Worm (Caenorhabditis elegans) whole organism, L2 larva: Measurements from ENCODE around the gene C53B7.6.

Source experiments
- C34F6.9 ChIP-seq: fragments of 150-350 bp; optimal IDR thresholded peaks from 2 replicates; lab custom pipeline; 2014; ENCODE audit warnings: missing biosample characterization, missing genetic modification characterization
- F13H6.1 ChIP-seq: sonication (generic microtip); optimal IDR thresholded peaks from 2 replicates; lab custom pipeline; 2016; ENCODE audit warnings: missing genetic modification characterization, missing compliant biosample characterization
- R02D3.7 ChIP-seq: fragments of 150-350 bp; optimal IDR thresholded peaks from 2 replicates; lab custom pipeline; 2014; ENCODE audit warnings: missing biosample characterization, missing genetic modification characterization
- Y55F3AM.14 ChIP-seq: fragments of 200-800 bp; sonication (Bioruptor generic); optimal IDR thresholded peaks from 2 replicates; lab custom pipeline; 2018; ENCODE audit warnings: mild to moderate bottlenecking, missing genetic modification characterization, missing compliant biosample characterization
- aly-2 ChIP-seq: fragments of 150-350 bp; optimal IDR thresholded peaks from 2 replicates; lab custom pipeline; 2014; ENCODE audit warnings: missing biosample characterization, missing genetic modification characterization
- ama-1 ChIP-seq: fragments of 150-350 bp; optimal IDR thresholded peaks from 2 replicates; lab custom pipeline; 2018; ENCODE audit warnings: inconsistent platforms
- blmp-1 ChIP-seq: sonication (generic microtip); optimal IDR thresholded peaks from 2 replicates; lab custom pipeline; 2017; ENCODE audit warnings: missing genetic modification characterization, mild to moderate bottlenecking, missing compliant biosample characterization, antibody characterized with exemption, moderate library complexity; ENCODE audit not compliant: insufficient read depth
- ceh-16 ChIP-seq: fragments of 150-350 bp; optimal IDR thresholded peaks from 2 replicates; lab custom pipeline; 2014; ENCODE audit warnings: missing biosample characterization, missing genetic modification characterization
- ceh-82 ChIP-seq: fragments of 150-350 bp; optimal IDR thresholded peaks from 2 replicates; lab custom pipeline; 2014; ENCODE audit warnings: missing biosample characterization, missing genetic modification characterization
- crh-2 ChIP-seq: sonication (generic microtip); optimal IDR thresholded peaks from 2 replicates; lab custom pipeline; 2017; ENCODE audit warnings: missing biosample characterization, missing genetic modification characterization
- egl-27 ChIP-seq: sonication (generic microtip); optimal IDR thresholded peaks from 3 replicates; lab custom pipeline; 2017; ENCODE audit warnings: missing biosample characterization, missing genetic modification reagents, missing genetic modification characterization
- elt-1 ChIP-seq: fragments of 150-350 bp; optimal IDR thresholded peaks from 2 replicates; lab custom pipeline; 2014; ENCODE audit warnings: missing biosample characterization, missing genetic modification characterization
- elt-3 ChIP-seq: sonication (generic microtip); optimal IDR thresholded peaks from 2 replicates; lab custom pipeline; 2017; ENCODE audit warnings: missing biosample characterization, missing genetic modification characterization
- fos-1 ChIP-seq: fragments of 150-350 bp; optimal IDR thresholded peaks from 2 replicates; lab custom pipeline; 2014; ENCODE audit warnings: missing biosample characterization, missing genetic modification characterization
- gmeb-1 ChIP-seq: fragments of 150-350 bp; optimal IDR thresholded peaks from 2 replicates; lab custom pipeline; 2014; ENCODE audit warnings: missing biosample characterization, missing genetic modification characterization
- lin-11 ChIP-seq: fragments of 150-350 bp; sonication (generic microtip); optimal IDR thresholded peaks from 2 replicates; lab custom pipeline; 2014; ENCODE audit warnings: missing biosample characterization, missing genetic modification characterization, inconsistent platforms, mixed read lengths
- lin-13 ChIP-seq: fragments of 150-350 bp; optimal IDR thresholded peaks from 2 replicates; lab custom pipeline; 2014; ENCODE audit warnings: missing biosample characterization, missing genetic modification reagents, missing genetic modification characterization
- lin-39 ChIP-seq: fragments of 150-350 bp; optimal IDR thresholded peaks from 2 replicates; lab custom pipeline; 2014; ENCODE audit warnings: missing biosample characterization, missing genetic modification reagents, missing genetic modification characterization
- lsy-2 ChIP-seq, 2 experiments: fragments of 150-350 bp in 1 of 2; sonication (generic microtip) in 1 of 2; optimal IDR thresholded peaks; 2 replicates each; lab custom pipeline; 2014 to 2017; ENCODE audit warnings: missing biosample characterization in 2 of 2, missing genetic modification characterization in 2 of 2
- mab-5 ChIP-seq: fragments of 150-350 bp; optimal IDR thresholded peaks from 2 replicates; lab custom pipeline; 2014; ENCODE audit warnings: missing biosample characterization, missing genetic modification characterization
- mbf-1 ChIP-seq: sonication (generic microtip); optimal IDR thresholded peaks from 2 replicates; lab custom pipeline; 2017; ENCODE audit warnings: missing biosample characterization, missing genetic modification characterization
- mdl-1 ChIP-seq, 2 experiments: fragments of 150-350 bp in 1 of 2; sonication (generic microtip) in 1 of 2; optimal IDR thresholded peaks; 2 replicates each; lab custom pipeline; 2017; ENCODE audit warnings: missing biosample characterization in 2 of 2, missing genetic modification characterization in 2 of 2
- nhr-12 ChIP-seq: fragments of 150-350 bp; optimal IDR thresholded peaks from 2 replicates; lab custom pipeline; 2014; ENCODE audit warnings: missing biosample characterization, missing genetic modification characterization
- nhr-129 ChIP-seq: fragments of 150-350 bp; optimal IDR thresholded peaks from 2 replicates; lab custom pipeline; 2014; ENCODE audit warnings: missing biosample characterization, missing genetic modification characterization
- nhr-21 ChIP-seq: fragments of 150-350 bp; optimal IDR thresholded peaks from 2 replicates; lab custom pipeline; 2014; ENCODE audit warnings: missing biosample characterization, missing genetic modification characterization
- nhr-25 ChIP-seq: fragments of 150-350 bp; sonication (generic microtip); optimal IDR thresholded peaks from 3 replicates; lab custom pipeline; 2014; ENCODE audit warnings: missing biosample characterization, missing genetic modification characterization
- nhr-6 ChIP-seq: fragments of 150-350 bp; optimal IDR thresholded peaks from 2 replicates; lab custom pipeline; 2014; ENCODE audit warnings: missing biosample characterization, missing genetic modification characterization
- nhr-77 ChIP-seq: fragments of 150-350 bp; optimal IDR thresholded peaks from 2 replicates; lab custom pipeline; 2014; ENCODE audit warnings: missing biosample characterization, missing genetic modification characterization
- peb-1 ChIP-seq: fragments of 150-350 bp; optimal IDR thresholded peaks from 2 replicates; lab custom pipeline; 2014; ENCODE audit warnings: missing biosample characterization, missing genetic modification characterization
- sem-4 ChIP-seq: fragments of 150-350 bp; optimal IDR thresholded peaks from 2 replicates; lab custom pipeline; 2014; ENCODE audit warnings: missing biosample characterization, missing genetic modification reagents, missing genetic modification characterization
- skn-1 ChIP-seq: sonication (generic microtip); optimal IDR thresholded peaks from 2 replicates; lab custom pipeline; 2017; ENCODE audit warnings: missing biosample characterization, missing genetic modification characterization
- sma-3 ChIP-seq: sonication (generic microtip); optimal IDR thresholded peaks from 2 replicates; lab custom pipeline; 2016; ENCODE audit warnings: missing genetic modification reagents, missing genetic modification characterization, missing compliant biosample characterization
- sma-9 ChIP-seq, 2 experiments: fragments of 150-350 bp in 1 of 2; sonication (generic microtip) in 1 of 2; optimal IDR thresholded peaks; 2 replicates each; lab custom pipeline; 2014 to 2016; ENCODE audit warnings: missing genetic modification characterization in 2 of 2, mild to moderate bottlenecking in 1 of 2, missing biosample characterization in 1 of 2, missing compliant biosample characterization in 1 of 2, missing genetic modification reagents in 1 of 2, moderate library complexity in 1 of 2
- snpc-4 ChIP-seq: fragments of 150-350 bp; optimal IDR thresholded peaks from 2 replicates; lab custom pipeline; 2014; ENCODE audit warnings: missing biosample characterization, missing genetic modification characterization
- unc-39 ChIP-seq: fragments of 150-350 bp; optimal IDR thresholded peaks from 2 replicates; lab custom pipeline; 2014; ENCODE audit warnings: missing biosample characterization, missing genetic modification characterization
- unc-55 ChIP-seq: fragments of 150-350 bp; sonication (generic microtip); optimal IDR thresholded peaks from 3 replicates; lab custom pipeline; 2014; ENCODE audit warnings: missing biosample characterization, missing genetic modification reagents, missing genetic modification characterization
- unc-62 ChIP-seq: fragments of 150-350 bp; optimal IDR thresholded peaks from 2 replicates; lab custom pipeline; 2014; ENCODE audit warnings: missing biosample characterization, missing genetic modification reagents, missing genetic modification characterization
- zag-1 ChIP-seq: fragments of 150-350 bp; optimal IDR thresholded peaks from 2 replicates; lab custom pipeline; 2014; ENCODE audit warnings: missing biosample characterization, missing genetic modification characterization
- ztf-4 ChIP-seq: fragments of 150-350 bp; optimal IDR thresholded peaks from 2 replicates; lab custom pipeline; 2014; ENCODE audit warnings: missing biosample characterization, missing genetic modification characterization

The C53B7.6 gene

ce11 chrX:6844394-6845072 lies 24.0 kb downstream of the C53B7.6 start, which contains the start of gene C53B7.3:
TSS of gene C53B7.3 (plus strand) at chrX:6844755.
- peak; percentile 34 for TF ChIP-seq F13H6.1 (tag; lab: Kevin White, UChicago)
- no peak for TF ChIP-seq crh-2

- no peak for TF ChIP-seq elt-3 (tag; lab: Kevin White, UChicago)
- TF ChIP-seq nhr-21 = peak; percentile 81
- TF ChIP-seq gmeb-1 = peak; percentile 82
- TF ChIP-seq mbf-1 (tag; lab: Kevin White, UChicago) = no peak
- peak; percentile 84 for TF ChIP-seq sem-4
- TF ChIP-seq ceh-16 (tag; lab: Kevin White, UChicago) = peak; percentile 35
- peak; percentile 90 for TF ChIP-seq crh-2
- peak; percentile 26 for TF ChIP-seq ceh-82
- no peak for TF ChIP-seq lin-39
- TF ChIP-seq nhr-12 (tag; lab: Kevin White, UChicago) = no peak
- peak; percentile 83 for TF ChIP-seq sma-9 (GFP tag; optimal IDR thresholded peaks at IDR 0.05; lab: Kevin White, UChicago)
- no peak for TF ChIP-seq sma-9 (tag; optimal IDR thresholded peaks at IDR 0.05; lab: Kevin White, UChicago)
- peak; percentile 84 for TF ChIP-seq sma-3
- TF ChIP-seq snpc-4 = peak; percentile 63
- TF ChIP-seq aly-2 (tag; lab: Kevin White, UChicago) = no peak
- TF ChIP-seq nhr-6 (tag; lab: Kevin White, UChicago) = peak; percentile 74
- TF ChIP-seq ztf-4 (tag; lab: Kevin White, UChicago) = peak; percentile 35
- TF ChIP-seq ama-1 (lab: Kevin White, UChicago) = peak; percentile 31
- TF ChIP-seq R02D3.7 (tag; lab: Kevin White, UChicago) = peak; percentile 24
- TF ChIP-seq zag-1 (tag; lab: Kevin White, UChicago) = peak; percentile 45
- peak; percentile 91 for TF ChIP-seq C34F6.9
- no peak for TF ChIP-seq Y55F3AM.14 (GFP tag; lab: Kevin White, UChicago)
- TF ChIP-seq lin-13 (GFP tag; lab: Kevin White, UChicago) = peak; percentile 90
- peak; percentile 15 for TF ChIP-seq egl-27 (tag; lab: Kevin White, UChicago)
- peak; percentile 92 for TF ChIP-seq nhr-129
- peak; percentile 83 for TF ChIP-seq nhr-25 (tag; lab: Kevin White, UChicago)
- TF ChIP-seq lin-11 (tag; lab: Kevin White, UChicago) = peak; percentile 14
- peak; percentile 66 for TF ChIP-seq skn-1 (tag; lab: Kevin White, UChicago)
- TF ChIP-seq unc-55 (GFP tag; lab: Kevin White, UChicago) = peak; percentile 96
- peak; percentile 36 to 90 for TF ChIP-seq lsy-2 (tag; optimal IDR thresholded peaks at IDR 0.05; lab: Kevin White, UChicago)
- peak; percentile 64 for TF ChIP-seq F13H6.1 (tag; lab: Kevin White, UChicago)
- no peak for TF ChIP-seq unc-62
- peak; percentile 82 for TF ChIP-seq fos-1
- TF ChIP-seq blmp-1 (tag; lab: Kevin White, UChicago) = peak; percentile 13
- peak; percentile 21 for TF ChIP-seq nhr-77 (tag; lab: Kevin White, UChicago)
- no peak for TF ChIP-seq mab-5 (tag; lab: Kevin White, UChicago)
- TF ChIP-seq, all 48 proteins: peak for 27
These were observed 27.8 kb downstream of the C53B7.6 start, which contains the start of the genes glr-6 and asg-2 for ce11 chrX:6840670-6841308. TSS of gene glr-6 (minus strand) at chrX:6840720. TSS of gene asg-2 (plus strand) at chrX:6841258.

- TF ChIP-seq sma-9 (GFP tag; optimal IDR thresholded peaks at IDR 0.05; lab: Kevin White, UChicago) (no peak), sma-9 (tag; optimal IDR thresholded peaks at IDR 0.05; lab: Kevin White, UChicago) (no peak), nhr-129 (peak; percentile 39), lsy-2 (tag; optimal IDR thresholded peaks at IDR 0.05; lab: Kevin White, UChicago) (peak in 1 of 2 experiments; percentile 56), nhr-12 (tag; lab: Kevin White, UChicago) (no peak), R02D3.7 (tag; lab: Kevin White, UChicago) (no peak), unc-39 (tag; lab: Kevin White, UChicago) (no peak), egl-27 (tag; lab: Kevin White, UChicago) (no peak), unc-55 (GFP tag; lab: Kevin White, UChicago) (peak; percentile 69), elt-1 (tag; lab: Kevin White, UChicago) (no peak), nhr-25 (tag; lab: Kevin White, UChicago) (peak; percentile 7), mdl-1 (tag; optimal IDR thresholded peaks at IDR 0.05; lab: Kevin White, UChicago) (peak in 1 of 2 experiments; percentile 31), C34F6.9 (peak; percentile 55), peb-1 (tag; lab: Kevin White, UChicago) (no peak)
These were observed 32.5 kb downstream of the C53B7.6 start, which contains the start of gene F41B4.3 for ce11 chrX:6836065-6836527. TSS of gene F41B4.3 (minus strand) at chrX:6836115.
